Fruit fly (Drosophila melanogaster) whole organism, embryonic: Measurements from ENCODE around the gene Rh4.

Experiments used
- Adf1 ChIP-seq: fragments of 200-800 bp; sonication (Bioruptor generic); IDR thresholded peaks from 2 replicates; pipeline ENCODE4 v1.3.6; 2022; ENCODE audit warnings: missing biosample characterization, missing genetic modification characterization
- C15 ChIP-seq: fragments of 200-800 bp; sonication (Bioruptor generic); IDR thresholded peaks from 3 replicates; pipeline ENCODE4 v1.3.6; 2022; ENCODE audit warnings: missing biosample characterization, missing genetic modification characterization
- CG10209 ChIP-seq: fragments of 200-800 bp; sonication (Bioruptor generic); optimal IDR thresholded peaks from 3 replicates; lab custom pipeline; 2017; ENCODE audit warnings: missing biosample characterization, mild to moderate bottlenecking, missing genetic modification characterization, missing genetic modification reagents
- CG11093 ChIP-seq: fragments of 200-800 bp; sonication (Bioruptor generic); IDR thresholded peaks from 3 replicates; pipeline ENCODE4 v1.3.6; 2022; ENCODE audit warnings: missing biosample characterization, missing genetic modification characterization
- CG11504 ChIP-seq: fragments of 200-800 bp; sonication (Bioruptor generic); optimal IDR thresholded peaks from 3 replicates; lab custom pipeline; 2019; ENCODE audit warnings: missing biosample characterization, mild to moderate bottlenecking, missing genetic modification characterization, moderate library complexity
- CG11695 ChIP-seq: fragments of 200-800 bp; sonication (Bioruptor generic); IDR thresholded peaks from 3 replicates; pipeline ENCODE4 v1.3.6; 2022; ENCODE audit warnings: missing biosample characterization, missing genetic modification characterization
- CG11696 ChIP-seq: fragments of 200-800 bp; sonication (Bioruptor generic); IDR thresholded peaks from 2 replicates; pipeline ENCODE4 v1.3.6; 2022; ENCODE audit warnings: missing biosample characterization, missing genetic modification characterization
- CG12391 ChIP-seq: fragments of 200-800 bp; sonication (Bioruptor generic); optimal IDR thresholded peaks from 3 replicates; lab custom pipeline; 2018; ENCODE audit warnings: missing biosample characterization, mild to moderate bottlenecking, missing genetic modification characterization, moderate library complexity
- CG12744 ChIP-seq: fragments of 200-800 bp; sonication (Bioruptor generic); optimal IDR thresholded peaks from 2 replicates; lab custom pipeline; 2016; ENCODE audit warnings: missing biosample characterization, missing genetic modification characterization
- CG13287 ChIP-seq: fragments of 200-800 bp; sonication (Bioruptor generic); IDR thresholded peaks from 2 replicates; pipeline ENCODE4 v1.3.6; 2022; ENCODE audit warnings: missing biosample characterization, missing genetic modification characterization; ENCODE audit not compliant: partially characterized antibody
- CG13424 ChIP-seq: fragments of 200-800 bp; sonication (Bioruptor generic); optimal IDR thresholded peaks from 2 replicates; lab custom pipeline; 2019; ENCODE audit warnings: missing biosample characterization, mild to moderate bottlenecking, missing genetic modification characterization, moderate library complexity
- CG14441 ChIP-seq: fragments of 200-800 bp; sonication (Bioruptor generic); IDR thresholded peaks from 2 replicates; pipeline ENCODE4 v1.3.6; 2022; ENCODE audit warnings: missing biosample characterization, missing genetic modification characterization
- CG14710 ChIP-seq: fragments of 200-800 bp; sonication (Bioruptor generic); optimal IDR thresholded peaks from 3 replicates; lab custom pipeline; 2019; ENCODE audit warnings: missing biosample characterization, mild to moderate bottlenecking, missing genetic modification characterization, moderate library complexity
- CG17912 ChIP-seq: fragments of 200-800 bp; sonication (Bioruptor generic); optimal IDR thresholded peaks from 2 replicates; lab custom pipeline; 2018; ENCODE audit warnings: missing biosample characterization, mild to moderate bottlenecking, missing genetic modification characterization
- CG32772 ChIP-seq: fragments of 200-800 bp; sonication (Bioruptor generic); IDR thresholded peaks from 2 replicates; pipeline ENCODE4 v1.3.6; 2022; ENCODE audit warnings: missing biosample characterization, missing genetic modification characterization
- CG4282 ChIP-seq: fragments of 200-800 bp; sonication (Bioruptor generic); optimal IDR thresholded peaks from 2 replicates; lab custom pipeline; 2016; ENCODE audit warnings: missing biosample characterization, missing genetic modification characterization
- CG7372 ChIP-seq: fragments of 200-800 bp; sonication (Bioruptor generic); IDR thresholded peaks from 2 replicates; pipeline ENCODE4 v1.3.6; 2022; ENCODE audit warnings: missing biosample characterization, missing genetic modification characterization
- CG8924 ChIP-seq: fragments of 200-800 bp; optimal IDR thresholded peaks from 3 replicates; lab custom pipeline; 2019; ENCODE audit warnings: missing biosample characterization, mild to moderate bottlenecking, missing genetic modification characterization, moderate library complexity
- CG9817 ChIP-seq: fragments of 200-800 bp; sonication (Bioruptor generic); optimal IDR thresholded peaks from 2 replicates; lab custom pipeline; 2018; ENCODE audit warnings: missing biosample characterization, mild to moderate bottlenecking, missing genetic modification characterization, moderate library complexity
- CG9932 ChIP-seq: fragments of 200-800 bp; sonication (Bioruptor generic); IDR thresholded peaks from 2 replicates; pipeline ENCODE4 v1.3.6; 2022; ENCODE audit warnings: missing biosample characterization, missing genetic modification characterization
- CoRest ChIP-seq: fragments of 200-800 bp; sonication (Bioruptor generic); optimal IDR thresholded peaks from 3 replicates; lab custom pipeline; 2018; ENCODE audit warnings: missing biosample characterization, mild to moderate bottlenecking, missing genetic modification characterization, moderate library complexity
- D19A ChIP-seq: fragments of 200-800 bp; optimal IDR thresholded peaks from 3 replicates; lab custom pipeline; 2019; ENCODE audit warnings: missing biosample characterization, mild to moderate bottlenecking, missing genetic modification characterization, moderate library complexity
- D19B ChIP-seq: fragments of 200-800 bp; sonication (Bioruptor generic); optimal IDR thresholded peaks from 2 replicates; lab custom pipeline; 2017; ENCODE audit warnings: missing biosample characterization, mild to moderate bottlenecking, missing genetic modification characterization
- Dref ChIP-seq: fragments of 200-800 bp; sonication (Bioruptor generic); IDR thresholded peaks from 2 replicates; pipeline ENCODE4 v1.3.6; 2022; ENCODE audit warnings: missing biosample characterization, missing genetic modification characterization
- Drgx ChIP-seq: fragments of 200-800 bp; sonication (Bioruptor generic); IDR thresholded peaks from 2 replicates; pipeline ENCODE4 v1.3.6; 2022; ENCODE audit warnings: missing biosample characterization, missing genetic modification characterization
- E2f1 ChIP-seq: fragments of 200-800 bp; sonication (Bioruptor generic); IDR thresholded peaks from 2 replicates; pipeline ENCODE4 v1.3.6; 2022; ENCODE audit warnings: missing biosample characterization, missing genetic modification characterization
- Fer3 ChIP-seq: fragments of 200-800 bp; sonication (Bioruptor generic); optimal IDR thresholded peaks from 2 replicates; lab custom pipeline; 2018; ENCODE audit warnings: missing biosample characterization, mild to moderate bottlenecking, missing genetic modification characterization, moderate library complexity
- Hr51 ChIP-seq, 2 experiments: fragments of 200-800 bp; sonication (Bioruptor generic); optimal IDR thresholded peaks; 2 replicates in 1 of 2; 3 replicates in 1 of 2; lab custom pipeline; 2016 to 2018; ENCODE audit warnings: missing biosample characterization in 2 of 2, missing genetic modification characterization in 2 of 2, mild to moderate bottlenecking in 1 of 2, moderate library complexity in 1 of 2
- Meics ChIP-seq: fragments of 200-800 bp; sonication (Bioruptor generic); optimal IDR thresholded peaks from 2 replicates; lab custom pipeline; 2017; ENCODE audit warnings: missing biosample characterization, mild to moderate bottlenecking, missing genetic modification characterization
- NfI ChIP-seq: fragments of 200-800 bp; sonication (Bioruptor generic); optimal IDR thresholded peaks from 3 replicates; lab custom pipeline; 2018; ENCODE audit warnings: missing biosample characterization, mild to moderate bottlenecking, missing genetic modification characterization, moderate library complexity
- Ptx1 ChIP-seq: fragments of 200-800 bp; sonication (Bioruptor generic); IDR thresholded peaks from 2 replicates; pipeline ENCODE4 v1.3.6; 2022; ENCODE audit warnings: missing biosample characterization, missing genetic modification characterization
- Sin3A ChIP-seq: fragments of >200 bp; optimal IDR thresholded peaks from 2 replicates; lab custom pipeline; 2018
- abd-A ChIP-seq: fragments of 200-800 bp; sonication (Bioruptor generic); optimal IDR thresholded peaks from 3 replicates; lab custom pipeline; 2019; ENCODE audit warnings: missing biosample characterization, mild to moderate bottlenecking, missing genetic modification characterization, moderate library complexity
- caup ChIP-seq: fragments of 200-800 bp; sonication (Bioruptor generic); optimal IDR thresholded peaks from 3 replicates; lab custom pipeline; 2017; ENCODE audit warnings: missing biosample characterization, mild to moderate bottlenecking, missing genetic modification characterization, moderate library complexity; ENCODE audit not compliant: severe bottlenecking
- grau ChIP-seq: fragments of 200-800 bp; optimal IDR thresholded peaks from 3 replicates; lab custom pipeline; 2019; ENCODE audit warnings: missing biosample characterization, mild to moderate bottlenecking, missing genetic modification characterization, moderate library complexity
- gsb ChIP-seq: fragments of 200-800 bp; sonication (Bioruptor generic); IDR thresholded peaks from 2 replicates; pipeline ENCODE4 v1.3.6; 2022; ENCODE audit warnings: missing biosample characterization, missing genetic modification characterization
- hbn ChIP-seq: fragments of 200-800 bp; sonication (Bioruptor generic); IDR thresholded peaks from 2 replicates; pipeline ENCODE4 v1.3.6; 2022; ENCODE audit warnings: missing biosample characterization, missing genetic modification characterization; ENCODE audit not compliant: partially characterized antibody
- hth ChIP-seq: fragments of >200 bp; optimal IDR thresholded peaks from 2 replicates; lab custom pipeline; 2017; ENCODE audit warnings: inconsistent platforms
- nerfin-1 ChIP-seq: fragments of 200-800 bp; sonication (Bioruptor generic); optimal IDR thresholded peaks from 3 replicates; lab custom pipeline; 2019; ENCODE audit warnings: missing biosample characterization, mild to moderate bottlenecking, missing genetic modification characterization, moderate library complexity
- pho ChIP-seq: fragments of 200-800 bp; sonication (Bioruptor generic); optimal IDR thresholded peaks from 2 replicates; lab custom pipeline; 2016; ENCODE audit warnings: missing biosample characterization, missing genetic modification characterization
- prd ChIP-seq, 3 experiments: fragments of >200 bp in 2 of 3; fragments of 200-800 bp in 1 of 3; sonication (Bioruptor generic) in 1 of 3; optimal IDR thresholded peaks in 2 of 3; IDR thresholded peaks in 1 of 3; 2 replicates in 2 of 3; 3 replicates in 1 of 3; pipeline versions ENCODE4 v1.3.6 to Lab custom; 2017 to 2022; ENCODE audit warnings: missing biosample characterization in 1 of 3, missing genetic modification characterization in 1 of 3
- rib ChIP-seq: fragments of 200-800 bp; sonication (Bioruptor generic); IDR thresholded peaks from 2 replicates; pipeline ENCODE4 v1.3.6; 2022; ENCODE audit warnings: missing biosample characterization, missing genetic modification characterization
- ro ChIP-seq: fragments of 200-800 bp; sonication (Bioruptor generic); IDR thresholded peaks from 2 replicates; pipeline ENCODE4 v1.3.6; 2022; ENCODE audit warnings: missing biosample characterization, missing genetic modification characterization
- ssp ChIP-seq: fragments of 200-800 bp; sonication (Bioruptor generic); IDR thresholded peaks from 2 replicates; pipeline ENCODE4 v1.3.6; 2022; ENCODE audit warnings: missing biosample characterization, missing genetic modification characterization
- stc ChIP-seq: fragments of 200-800 bp; sonication (Bioruptor generic); IDR thresholded peaks from 2 replicates; pipeline ENCODE4 v1.3.6; 2022; ENCODE audit warnings: missing biosample characterization, missing genetic modification characterization
- sug ChIP-seq: fragments of 200-800 bp; optimal IDR thresholded peaks from 2 replicates; lab custom pipeline; 2019; ENCODE audit warnings: missing biosample characterization, mild to moderate bottlenecking, missing genetic modification characterization, moderate library complexity
- tgo ChIP-seq: fragments of 200-800 bp; sonication (Bioruptor generic); IDR thresholded peaks from 3 replicates; pipeline ENCODE4 v1.3.6; 2022; ENCODE audit warnings: missing biosample characterization, missing genetic modification characterization
- trem ChIP-seq: fragments of 200-800 bp; optimal IDR thresholded peaks from 3 replicates; lab custom pipeline; 2019; ENCODE audit warnings: missing biosample characterization, mild to moderate bottlenecking, missing genetic modification characterization, moderate library complexity
- ttk ChIP-seq: fragments of 200-800 bp; sonication (Bioruptor generic); IDR thresholded peaks from 2 replicates; pipeline ENCODE4 v2.1.2; 2022; ENCODE audit warnings: missing biosample characterization, missing genetic modification characterization
- wdn ChIP-seq: fragments of 200-800 bp; sonication (Bioruptor generic); IDR thresholded peaks from 2 replicates; pipeline ENCODE4 v1.3.6; 2022; ENCODE audit warnings: missing biosample characterization, missing genetic modification characterization

Rh4 gene

DNA sequence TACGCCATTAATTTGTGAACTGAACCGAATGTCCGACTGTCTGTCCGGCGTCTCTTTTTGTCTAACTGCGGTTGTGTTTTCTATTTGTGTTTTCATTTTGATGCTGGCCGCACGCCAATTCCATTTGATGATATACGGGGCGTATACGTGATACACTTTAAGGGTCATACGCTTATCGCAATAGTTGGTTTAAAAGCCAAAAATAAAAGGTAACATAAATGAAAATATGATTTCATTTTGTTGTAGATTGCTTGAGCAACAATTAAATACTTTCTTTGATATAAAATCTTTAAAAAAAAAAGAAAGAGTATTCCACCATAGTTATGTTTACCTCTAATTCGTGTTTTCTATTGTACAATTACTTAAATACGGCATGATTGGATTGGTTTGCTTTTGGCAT lies 22.7 kb upstream of the Rh4 start (continued):
- TF ChIP-seq ssp (GFP tag; lab: Robert Waterston, UW) = no peak
- peak; percentile 20 for TF ChIP-seq CG9817 (tag; lab: Kevin White, UChicago)
- TF ChIP-seq CG17912 (GFP tag; lab: Kevin White, UChicago) = no peak
- TF ChIP-seq CG32772 (GFP tag; lab: Robert Waterston, UW) = no peak
- 0 out of 2 replicates have a peak, but pooled peaks have one; percentile 13 for TF ChIP-seq CG11696 (GFP tag; lab: Robert Waterston, UW)
- TF ChIP-seq caup (GFP tag; lab: Kevin White, UChicago) = no peak
- TF ChIP-seq CG9932 (GFP tag; lab: Robert Waterston, UW) = peak; percentile 65
- TF ChIP-seq stc (GFP tag; lab: Robert Waterston, UW) = peak; percentile 44; the same call in 1 of the 2 replicates
- no peak for TF ChIP-seq nerfin-1 (tag; lab: Kevin White, UChicago)
- TF ChIP-seq CG12391 = peak; percentile 16
- TF ChIP-seq CG4282 (GFP tag; lab: Kevin White, UChicago) = no peak
- TF ChIP-seq CG10209 (GFP tag; lab: Kevin White, UChicago) = peak; percentile 10
- peak; percentile 20 for TF ChIP-seq D19B (GFP tag; lab: Kevin White, UChicago)
- TF ChIP-seq gsb (GFP tag; lab: Robert Waterston, UW) = 0 out of 2 replicates have a peak, but pooled peaks have one; percentile 37
- TF ChIP-seq Drgx = peak; percentile 28; the same call in 1 of the 2 replicates
- peak; percentile 46 for TF ChIP-seq grau (tag; lab: Kevin White, UChicago)
- TF ChIP-seq CG11093 (GFP tag; lab: Robert Waterston, UW) = no peak
- peak; percentile 63 for TF ChIP-seq rib (GFP tag; lab: Robert Waterston, UW)
- peak; percentile 60; the same call in 2 of the 3 replicates for TF ChIP-seq CG11695 (GFP tag; lab: Robert Waterston, UW)
- TF ChIP-seq Ptx1 (GFP tag; lab: Robert Waterston, UW) = peak; percentile 68
- TF ChIP-seq Dref (GFP tag; lab: Robert Waterston, UW) = no peak
- TF ChIP-seq ro (GFP tag; lab: Robert Waterston, UW) = no peak
- no peak for TF ChIP-seq CG8924 (tag; lab: Kevin White, UChicago)
- no peak for TF ChIP-seq hth (lab: Kevin White, UChicago)
- TF ChIP-seq wdn = 0 out of 2 replicates have a peak, but pooled peaks have one; percentile 7
- peak; percentile 71 for TF ChIP-seq CG7372 (GFP tag; lab: Robert Waterston, UW)
- no peak for TF ChIP-seq trem (tag; lab: Kevin White, UChicago)
- peak; percentile 26 for TF ChIP-seq CG13424 (tag; lab: Kevin White, UChicago)
- no peak for TF ChIP-seq CG14710 (tag; lab: Kevin White, UChicago)
- no peak for TF ChIP-seq Sin3A
- peak; percentile 6 for TF ChIP-seq pho (GFP tag; lab: Kevin White, UChicago)
- TF ChIP-seq hbn (GFP tag; lab: Robert Waterston, UW) = no peak
- peak; percentile 14 for TF ChIP-seq abd-A (tag; lab: Kevin White, UChicago)
- no peak for TF ChIP-seq CG13287 (GFP tag; lab: Robert Waterston, UW)
- peak; percentile 59 for TF ChIP-seq Fer3
- TF ChIP-seq E2f1 (GFP tag; lab: Robert Waterston, UW) = 0 out of 2 replicates have a peak, but pooled peaks have one; percentile 27
- peak; percentile 32; the same call in 1 of the 3 replicates for TF ChIP-seq tgo (GFP tag; lab: Robert Waterston, UW)
- no peak for TF ChIP-seq ttk (GFP tag; lab: Robert Waterston, UW)
- TF ChIP-seq Meics = peak; percentile 56
- TF ChIP-seq CG14441 (GFP tag; lab: Robert Waterston, UW) = peak; percentile 62
- peak; percentile 34; the same call in 1 of the 2 replicates for TF ChIP-seq Adf1 (GFP tag; lab: Robert Waterston, UW)
- peak; percentile 47 for TF ChIP-seq CG11504 (tag; lab: Kevin White, UChicago)
- no peak for TF ChIP-seq C15 (GFP tag; lab: Robert Waterston, UW)
- TF ChIP-seq prd (optimal IDR thresholded peaks at IDR 0.05; lab: Kevin White, UChicago) = no peak
- 0 out of 3 replicates have a peak, but pooled peaks have one; percentile 22 for TF ChIP-seq prd (GFP tag; IDR thresholded peaks at IDR 0.05; lab: Robert Waterston, UW)
- peak in 1 of 2 experiments; percentile 44 for TF ChIP-seq Hr51 (GFP tag; optimal IDR thresholded peaks at IDR 0.05; lab: Kevin White, UChicago)
- TF ChIP-seq NfI = peak; percentile 30
- TF ChIP-seq CoRest (tag; lab: Kevin White, UChicago) = peak; percentile 38
- peak; percentile 70 for TF ChIP-seq D19A (tag; lab: Kevin White, UChicago)
- no peak for TF ChIP-seq CG12744 (GFP tag; lab: Kevin White, UChicago)
- TF ChIP-seq sug (tag; lab: Kevin White, UChicago) = no peak
